Fruit fly (Drosophila melanogaster) whole organism, embryonic: ENCODE data around the gene Zw.
A peak's percentile ranks its signal among the peaks of the same experiment; 100 is the strongest.

Experiments
- CG6272 ChIP-seq: fragments of 200-800 bp; sonication (Bioruptor generic); IDR thresholded peaks from 2 replicates; pipeline ENCODE4 v1.3.6; 2022; ENCODE audit warnings: missing biosample characterization, missing genetic modification characterization
- insv ChIP-seq, 2 experiments: fragments of 200-800 bp; sonication (Bioruptor generic); optimal IDR thresholded peaks; 3 replicates each; lab custom pipeline; 2016 to 2018; ENCODE audit warnings: missing biosample characterization in 2 of 2, missing genetic modification characterization in 2 of 2
- peb ChIP-seq: fragments of 200-800 bp; sonication (Bioruptor generic); IDR thresholded peaks from 2 replicates; pipeline ENCODE4 v1.3.6; 2022; ENCODE audit warnings: missing biosample characterization, missing genetic modification characterization

DNA sequence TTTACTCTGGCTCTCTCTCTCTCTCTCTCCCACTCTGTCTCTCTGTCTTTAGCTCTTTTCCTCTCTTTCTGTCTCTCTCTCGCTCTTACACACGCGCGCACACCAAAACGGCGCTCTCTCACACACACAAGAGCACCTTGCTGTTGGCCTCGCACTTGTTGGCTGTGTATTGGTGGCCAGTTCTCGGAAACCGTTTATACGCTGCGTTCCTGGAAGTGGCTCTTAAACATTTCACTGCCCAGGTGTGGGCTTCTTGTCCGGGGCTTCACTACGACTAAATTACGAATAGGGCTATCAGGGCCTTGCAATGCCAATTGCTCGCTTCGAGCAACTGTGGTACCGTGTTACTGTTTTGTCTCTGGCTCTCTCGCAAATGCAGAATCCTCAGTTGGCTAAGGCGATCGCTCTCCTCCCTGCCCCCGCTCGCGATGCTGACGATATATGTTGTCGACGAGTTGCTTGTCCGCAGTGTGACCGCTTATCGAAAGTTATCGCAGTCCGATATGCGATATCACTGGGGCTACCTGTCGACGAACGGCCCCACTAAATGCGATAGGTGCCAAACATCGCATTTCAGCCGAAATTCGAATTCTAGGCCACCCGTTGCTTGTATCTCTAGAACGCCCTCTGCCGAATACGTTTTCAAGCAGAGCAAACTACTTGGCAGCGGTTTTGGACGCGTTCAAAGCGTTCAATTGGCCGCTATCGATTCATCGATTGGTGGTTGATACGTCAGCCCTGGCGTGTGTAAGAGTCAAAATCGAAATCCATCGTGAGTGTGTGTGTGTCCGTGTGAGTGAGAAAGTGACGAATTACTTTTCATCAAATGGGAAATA, 16.2 kb downstream of the Zw start, which contains the start of the genes dome and Ubqn:
- TF ChIP-seq insv (GFP tag; optimal IDR thresholded peaks at IDR 0.05; lab: Kevin White, UChicago) (no peak), peb (GFP tag; lab: Robert Waterston, UW) (no peak), CG6272 (GFP tag; lab: Robert Waterston, UW) (0 out of 2 replicates have a peak, but pooled peaks have one; percentile 14)
